Worm (Caenorhabditis elegans): ENCODE results near the gene Y53G8B.1.

ce11 chrIII:3154968-3155367 lies 25.9 kb downstream of the Y53G8B.1 start, which contains the start of gene C44B11.1:
- no peak for TF ChIP-seq nhr-179 (tag; optimal IDR thresholded peaks at IDR 0.05)
- no peak for TF ChIP-seq die-1 (tag; optimal IDR thresholded peaks at IDR 0.05)
- TF ChIP-seq ama-1 (optimal IDR thresholded peaks at IDR 0.05): no peak
- no peak for TF ChIP-seq ama-1 (GFP tag; optimal IDR thresholded peaks at IDR 0.05)
- no peak for TF ChIP-seq rpc-1 (optimal IDR thresholded peaks at IDR 0.05)
- no peak for TF ChIP-seq rpc-1 (tag; optimal IDR thresholded peaks at IDR 0.05)
- no peak for TF ChIP-seq lin-35 (GFP tag; optimal IDR thresholded peaks at IDR 0.05)
- no peak for TF ChIP-seq D2030.7 (GFP tag; IDR thresholded peaks at IDR 0.05)
- no peak for TF ChIP-seq chd-7 (tag; optimal IDR thresholded peaks at IDR 0.05)
